Fruit fly (Drosophila melanogaster): ENCODE data around the gene Prosbeta2.

Prosbeta2 gene

dm6 chr3L:14986984-14987896 is 12.5 kb upstream of the Prosbeta2 start:
- TF ChIP-seq CTCF (optimal IDR thresholded peaks at IDR 0.05) (no peak), CG8478 (optimal IDR thresholded peaks at IDR 0.05) (no peak)

- no peak for TF ChIP-seq CTCF (optimal IDR thresholded peaks at IDR 0.05)
- TF ChIP-seq CG8478 (optimal IDR thresholded peaks at IDR 0.05), result no peak
Observed at dm6 chr3L:14988231-14988630, 11.5 kb upstream of the Prosbeta2 start.

- TF ChIP-seq CG8478 (optimal IDR thresholded peaks at IDR 0.05), result no peak
- no peak for TF ChIP-seq CTCF (optimal IDR thresholded peaks at IDR 0.05)
Observed at dm6 chr3L:14989879-14990278, 9.9 kb upstream of the Prosbeta2 start.

DNA sequence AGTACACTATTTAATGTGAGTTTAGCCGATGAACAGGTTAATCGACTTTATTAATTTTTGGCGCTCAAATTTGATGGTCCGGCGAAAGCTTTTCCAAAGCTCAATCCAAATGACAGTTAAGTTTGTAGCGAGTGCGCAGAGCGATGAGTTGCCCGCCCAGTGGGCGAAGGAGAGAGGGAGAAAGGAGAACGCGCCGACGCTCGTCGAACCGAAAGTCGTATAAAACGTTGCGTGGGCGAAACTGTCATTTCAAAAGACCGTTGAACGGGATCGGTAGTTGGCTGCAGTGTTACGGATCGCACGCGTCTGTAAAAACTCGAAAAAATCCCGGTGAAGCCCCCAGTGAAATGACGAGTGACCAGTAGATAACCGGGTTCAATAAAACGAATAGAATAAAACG is 7.7 kb upstream of the Prosbeta2 start, which contains the start of gene Zip71B:
Zip71B (plus strand) TSS at position 265 of the 400 bp plus-strand sequence.
- no peak for TF ChIP-seq CTCF (optimal IDR thresholded peaks at IDR 0.05)
- TF ChIP-seq CG8478 (optimal IDR thresholded peaks at IDR 0.05), result no peak

DNA sequence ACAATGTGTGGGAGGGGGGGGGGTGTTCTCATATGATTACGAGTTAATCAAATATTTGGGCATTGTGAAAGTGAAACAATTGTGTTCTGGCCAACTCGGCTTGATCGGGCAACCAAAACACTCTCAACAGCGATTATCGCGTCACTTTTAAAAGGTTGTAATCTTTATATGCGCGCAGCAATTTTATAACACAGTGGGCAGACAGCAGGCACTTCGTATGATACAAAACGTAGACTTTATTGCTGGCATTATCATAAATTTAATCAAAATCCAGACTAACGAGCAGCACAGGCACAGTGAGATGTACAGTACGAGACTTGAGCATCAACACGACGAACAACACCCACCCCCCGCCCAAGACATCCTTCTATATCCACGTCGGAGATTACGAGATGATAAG is 6.9 kb upstream of the Prosbeta2 start:
- no peak for TF ChIP-seq CG8478 (optimal IDR thresholded peaks at IDR 0.05)
- TF ChIP-seq CTCF (optimal IDR thresholded peaks at IDR 0.05), result no peak

DNA sequence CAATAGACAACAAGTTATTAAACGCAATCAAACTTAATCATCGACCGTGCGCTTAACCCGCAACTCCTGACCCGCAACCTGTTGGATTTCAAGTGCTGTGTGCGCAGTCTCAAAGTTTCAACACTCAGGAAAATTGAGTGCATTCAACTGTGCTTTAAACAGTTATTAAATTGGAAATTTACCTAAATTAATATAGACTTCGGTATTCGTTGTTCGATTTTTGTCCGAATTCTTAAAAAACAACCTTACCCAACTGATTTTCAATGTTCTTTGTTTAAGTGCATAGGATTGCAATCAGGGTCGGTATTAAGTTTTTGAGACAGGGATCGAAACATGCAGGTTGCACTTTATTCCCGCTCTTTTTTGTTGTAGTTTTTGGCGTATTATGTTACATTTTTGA is 5.3 kb downstream of the Prosbeta2 start:
- TF ChIP-seq CG8478 (optimal IDR thresholded peaks at IDR 0.05) (no peak), CTCF (optimal IDR thresholded peaks at IDR 0.05) (no peak)

DNA sequence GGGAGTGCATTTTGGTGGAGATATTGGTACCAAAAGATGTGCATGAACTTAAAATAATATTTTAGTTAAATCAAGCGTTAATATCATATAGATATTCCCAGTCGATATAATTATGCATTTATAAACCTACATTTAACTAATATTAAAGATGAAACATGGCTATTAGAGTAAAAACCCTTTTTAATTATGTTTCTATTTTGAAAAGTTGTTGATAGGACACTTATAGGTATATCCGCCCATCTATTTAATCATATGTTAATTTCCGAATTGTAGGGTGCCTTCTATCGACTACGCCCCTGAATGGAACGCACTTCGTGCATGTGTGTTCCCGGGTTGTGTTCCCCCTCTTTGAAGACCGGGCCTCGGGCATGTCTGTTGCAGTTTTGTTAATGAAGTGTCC is 6.0 kb downstream of the Prosbeta2 start:
- TF ChIP-seq CTCF (optimal IDR thresholded peaks at IDR 0.05) (no peak), CG8478 (optimal IDR thresholded peaks at IDR 0.05) (no peak)

- no peak for TF ChIP-seq CTCF (optimal IDR thresholded peaks at IDR 0.05)
- TF ChIP-seq CG8478 (optimal IDR thresholded peaks at IDR 0.05), result no peak
Observed at dm6 chr3L:15006825-15007224, 7.1 kb downstream of the Prosbeta2 start.

DNA sequence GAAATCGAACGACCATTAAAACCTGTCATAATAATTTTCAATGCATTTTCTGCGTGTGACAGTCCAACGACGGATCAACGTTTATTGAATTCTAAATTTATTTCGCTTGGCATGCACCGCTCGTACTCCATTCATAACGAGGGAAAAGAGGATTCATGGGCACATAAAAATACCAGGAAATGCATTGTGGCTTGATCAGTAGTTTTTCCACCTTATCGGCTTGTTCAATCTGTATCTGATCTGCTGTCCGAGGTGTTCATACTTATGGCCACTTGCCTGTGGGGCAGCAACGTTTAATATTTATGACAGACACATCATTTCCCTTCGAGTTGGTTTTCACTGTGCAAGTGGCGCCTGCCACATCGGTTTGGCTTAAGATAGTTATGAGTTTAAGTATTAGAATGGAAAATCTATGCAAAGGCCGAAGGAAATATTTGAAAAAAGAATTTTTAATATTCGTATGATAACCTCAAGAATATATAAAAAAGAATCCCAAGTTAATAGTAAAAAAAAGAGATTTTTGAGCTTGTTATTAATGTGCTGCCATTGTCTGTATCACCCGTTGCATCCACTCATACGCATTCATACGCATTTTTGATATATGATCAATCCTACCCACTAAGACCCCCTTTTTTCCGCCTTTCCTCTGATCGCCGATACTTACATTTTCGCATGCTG is 7.7 kb downstream of the Prosbeta2 start:
- TF ChIP-seq CG8478 (optimal IDR thresholded peaks at IDR 0.05) (no peak), CTCF (optimal IDR thresholded peaks at IDR 0.05) (no peak)

dm6 chr3L:15009681-15010080 is 9.9 kb downstream of the Prosbeta2 start:
- TF ChIP-seq CTCF (optimal IDR thresholded peaks at IDR 0.05), result no peak
- TF ChIP-seq CG8478 (optimal IDR thresholded peaks at IDR 0.05), result no peak

DNA sequence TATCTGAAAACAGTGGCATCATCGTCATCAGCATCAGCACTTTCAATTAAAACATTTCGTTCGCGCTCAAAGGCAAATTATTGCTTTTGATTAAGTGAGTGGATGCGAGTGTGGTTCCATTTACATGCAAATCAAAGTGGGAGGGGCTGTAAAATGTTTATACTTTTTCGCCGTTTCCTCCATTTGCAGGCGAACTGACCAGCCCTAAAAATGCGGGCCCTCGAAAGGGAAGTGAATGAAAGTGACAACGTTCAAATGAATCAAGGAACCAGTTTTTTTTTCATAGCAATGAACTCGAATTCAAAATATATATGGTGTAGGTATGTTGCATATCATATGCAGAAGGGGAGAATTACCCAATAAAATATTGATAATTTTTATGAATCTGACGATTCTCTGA is 10.8 kb downstream of the Prosbeta2 start:
- TF ChIP-seq CG8478 (optimal IDR thresholded peaks at IDR 0.05) (no peak), CTCF (optimal IDR thresholded peaks at IDR 0.05) (no peak)

- TF ChIP-seq CG8478 (optimal IDR thresholded peaks at IDR 0.05) (no peak), CTCF (optimal IDR thresholded peaks at IDR 0.05) (peak; percentile 82 to 88)
Observed at dm6 chr3L:15011142-15011541, 11.4 kb downstream of the Prosbeta2 start.

DNA sequence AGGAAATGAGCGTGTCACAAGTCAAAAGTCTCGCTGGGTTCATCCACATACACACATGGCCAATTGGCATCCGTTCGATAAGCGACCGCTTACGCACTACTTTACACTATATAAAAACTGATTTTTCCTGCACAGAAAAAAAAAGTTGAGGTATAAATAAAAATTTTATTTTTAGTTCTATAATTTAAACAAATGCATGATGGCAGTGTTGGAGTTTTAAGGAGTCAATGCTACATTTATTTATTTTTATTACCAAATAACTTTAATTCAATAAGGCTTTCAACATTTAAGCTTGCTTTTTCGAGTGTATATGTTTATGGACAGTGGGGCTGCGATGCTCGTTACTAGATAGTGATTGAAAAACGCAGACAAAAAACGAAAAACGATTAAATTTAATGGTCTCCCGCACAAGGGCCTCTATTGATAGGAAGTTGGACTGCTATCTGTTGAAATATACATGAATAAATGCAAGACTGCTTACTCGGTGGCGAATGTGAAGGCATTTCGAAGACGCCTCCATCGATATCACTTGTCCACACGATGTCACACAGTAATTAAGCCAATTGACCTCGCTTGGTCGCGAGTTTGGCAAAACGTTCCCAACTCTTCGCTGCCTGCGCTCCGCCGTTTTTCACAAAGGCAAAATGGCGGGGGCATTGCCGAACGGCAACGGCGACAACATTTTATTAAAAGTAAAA is 12.0 kb downstream of the Prosbeta2 start:
- TF ChIP-seq CTCF (optimal IDR thresholded peaks at IDR 0.05) (no peak), CG8478 (optimal IDR thresholded peaks at IDR 0.05) (no peak)

- TF ChIP-seq CTCF (optimal IDR thresholded peaks at IDR 0.05) (no peak), CG8478 (optimal IDR thresholded peaks at IDR 0.05) (no peak)
Observed at dm6 chr3L:15013296-15013695, 13.5 kb downstream of the Prosbeta2 start.

- TF ChIP-seq CG8478 (optimal IDR thresholded peaks at IDR 0.05) (no peak), CTCF (optimal IDR thresholded peaks at IDR 0.05) (peak in 1 of 2 experiments; percentile 73)
Observed at dm6 chr3L:15013957-15014692, 14.4 kb downstream of the Prosbeta2 start, which contains the start of gene Reck. Reck (minus strand) TSS chr3L:15014062.

Measured in S2 (cell line).